Worm (Caenorhabditis elegans) whole organism, L1 larva: Measurements from ENCODE around the gene F43H9.4.

Source experiments
- ceh-82 ChIP-seq, 3 experiments: fragments of 150-350 bp in 1 of 3; sonication (generic microtip) in 2 of 3; optimal IDR thresholded peaks; 2 replicates each; lab custom pipeline; 2014 to 2017; ENCODE audit warnings: missing biosample characterization in 3 of 3, missing genetic modification characterization in 3 of 3
- ets-5 ChIP-seq: fragments of 200-800 bp; sonication (Bioruptor generic); IDR thresholded peaks from 2 replicates; pipeline ENCODE4 v1.3.6; 2022; ENCODE audit warnings: missing genetic modification characterization, missing compliant biosample characterization
- fos-1 ChIP-seq: fragments of 150-350 bp; optimal IDR thresholded peaks from 2 replicates; lab custom pipeline; 2014; ENCODE audit warnings: missing biosample characterization, missing genetic modification characterization
- isw-1 ChIP-seq: fragments of 200-800 bp; sonication (Bioruptor generic); IDR thresholded peaks from 2 replicates; pipeline ENCODE4 v1.3.6; 2022; ENCODE audit warnings: missing genetic modification characterization, missing compliant biosample characterization
- jun-1 ChIP-seq: fragments of 150-350 bp; optimal IDR thresholded peaks from 2 replicates; lab custom pipeline; 2014; ENCODE audit warnings: missing biosample characterization, missing genetic modification reagents, missing genetic modification characterization
- lir-3 ChIP-seq: sonication (generic microtip); optimal IDR thresholded peaks from 2 replicates; lab custom pipeline; 2016; ENCODE audit warnings: mild to moderate bottlenecking, missing genetic modification characterization, moderate library complexity, missing compliant biosample characterization; ENCODE audit not compliant: poor library complexity
- nhr-76 ChIP-seq: sonication (generic microtip); optimal IDR thresholded peaks from 2 replicates; lab custom pipeline; 2017; ENCODE audit warnings: missing biosample characterization, missing genetic modification characterization
- snpc-4 ChIP-seq: fragments of 150-350 bp; optimal IDR thresholded peaks from 2 replicates; lab custom pipeline; 2014; ENCODE audit warnings: missing biosample characterization, missing genetic modification characterization
- unc-62 ChIP-seq: fragments of 150-350 bp; optimal IDR thresholded peaks from 2 replicates; lab custom pipeline; 2014; ENCODE audit warnings: missing biosample characterization, missing genetic modification reagents, missing genetic modification characterization
- ztf-11 ChIP-seq, 2 experiments: sonication (generic microtip); optimal IDR thresholded peaks; 2 replicates each; lab custom pipeline; 2016 to 2017; ENCODE audit warnings: missing genetic modification characterization in 2 of 2, missing biosample characterization in 1 of 2, missing compliant biosample characterization in 1 of 2

- TF ChIP-seq isw-1 (GFP tag; lab: Robert Waterston, UW) (no peak), nhr-76 (no peak), unc-62 (GFP tag; lab: Kevin White, UChicago) (no peak), snpc-4 (tag; lab: Kevin White, UChicago) (no peak), ets-5 (GFP tag; lab: Robert Waterston, UW) (no peak), ceh-82 (tag; optimal IDR thresholded peaks at IDR 0.05; lab: Kevin White, UChicago) (no peak), jun-1 (tag; lab: Kevin White, UChicago) (no peak), fos-1 (no peak), ztf-11 (tag; optimal IDR thresholded peaks at IDR 0.05; lab: Kevin White, UChicago) (no peak), lir-3 (tag; lab: Kevin White, UChicago) (no peak)
Measured at ce11 chrV:8024752-8025151, 1.8 kb upstream of the F43H9.4 start, which contains the start of gene F43H9.3.
